Worm (Caenorhabditis elegans) whole organism, L4 larva: ENCODE measurements around the gene ZK930.6.

Experiments used
- D1046.2 ChIP-seq: fragments of 200-800 bp; sonication (Bioruptor generic); IDR thresholded peaks from 2 replicates; pipeline ENCODE4 v1.3.6; 2022; ENCODE audit warnings: missing genetic modification characterization, missing compliant biosample characterization
- F10B5.3 ChIP-seq: sonication (generic microtip); optimal IDR thresholded peaks from 2 replicates; lab custom pipeline; 2016; ENCODE audit warnings: mild to moderate bottlenecking, missing genetic modification characterization, missing compliant biosample characterization
- F26F4.8 ChIP-seq: fragments of 200-800 bp; sonication (Bioruptor generic); conservative IDR thresholded peaks from 2 replicates; pipeline ENCODE4 v1.3.6; 2022; ENCODE audit warnings: missing genetic modification characterization, missing compliant biosample characterization
- F44E2.7 ChIP-seq: fragments of 200-800 bp; sonication (Bioruptor generic); IDR thresholded peaks from 2 replicates; pipeline ENCODE4 v2.1.2; 2022; ENCODE audit warnings: missing genetic modification characterization, missing compliant biosample characterization
- T26A8.4 ChIP-seq: fragments of 200-800 bp; sonication (Bioruptor generic); IDR thresholded peaks from 2 replicates; pipeline ENCODE4 v1.3.6; 2022; ENCODE audit warnings: missing genetic modification characterization, missing compliant biosample characterization
- Y105C5A.15 ChIP-seq: fragments of 200-800 bp; sonication (Bioruptor generic); IDR thresholded peaks from 2 replicates; pipeline ENCODE4 v1.3.6; 2022; ENCODE audit warnings: missing genetic modification characterization, missing compliant biosample characterization
- Y48G9A.11 ChIP-seq: fragments of 200-800 bp; sonication (Bioruptor generic); IDR thresholded peaks from 2 replicates; pipeline ENCODE4 v1.3.6; 2022; ENCODE audit warnings: missing genetic modification reagents, missing genetic modification characterization, missing compliant biosample characterization
- Y75B8A.6 ChIP-seq: fragments of 200-800 bp; sonication (Bioruptor generic); IDR thresholded peaks from 2 replicates; pipeline ENCODE4 v1.3.6; 2022; ENCODE audit warnings: missing genetic modification reagents, missing genetic modification characterization, missing compliant biosample characterization
- ZK337.2 ChIP-seq: fragments of 200-800 bp; sonication (Bioruptor generic); IDR thresholded peaks from 2 replicates; pipeline ENCODE4 v1.3.6; 2022; ENCODE audit warnings: missing genetic modification reagents, missing genetic modification characterization, missing compliant biosample characterization
- ceh-44 ChIP-seq: fragments of 200-800 bp; sonication (Bioruptor generic); IDR thresholded peaks from 2 replicates; pipeline ENCODE4 v1.3.6; 2022; ENCODE audit warnings: missing genetic modification reagents, missing genetic modification characterization, missing compliant biosample characterization
- ceh-82 ChIP-seq: sonication (generic microtip); optimal IDR thresholded peaks from 2 replicates; lab custom pipeline; 2017; ENCODE audit warnings: missing biosample characterization, missing genetic modification characterization
- daf-19 ChIP-seq: fragments of 200-800 bp; sonication (Bioruptor generic); conservative IDR thresholded peaks from 2 replicates; pipeline ENCODE4 v1.3.6; 2022; ENCODE audit warnings: missing genetic modification characterization, missing compliant biosample characterization
- dmd-6 ChIP-seq: fragments of 200-800 bp; sonication (Bioruptor generic); IDR thresholded peaks from 2 replicates; pipeline ENCODE4 v1.3.6; 2022; ENCODE audit warnings: missing genetic modification reagents, missing genetic modification characterization, missing compliant biosample characterization
- duxl-1 ChIP-seq: sonication (generic microtip); optimal IDR thresholded peaks from 2 replicates; lab custom pipeline; 2016; ENCODE audit warnings: mild to moderate bottlenecking, missing genetic modification characterization, moderate library complexity, missing compliant biosample characterization; ENCODE audit not compliant: poor library complexity
- dve-1 ChIP-seq: sonication (generic microtip); optimal IDR thresholded peaks from 2 replicates; lab custom pipeline; 2017; ENCODE audit warnings: antibody characterized with exemption, mild to moderate bottlenecking, missing genetic modification characterization, missing compliant biosample characterization; ENCODE audit not compliant: insufficient read depth
- egl-27 ChIP-seq: sonication (generic microtip); optimal IDR thresholded peaks from 3 replicates; lab custom pipeline; 2017; ENCODE audit warnings: missing biosample characterization, missing genetic modification reagents, missing genetic modification characterization
- egl-43 ChIP-seq: fragments of 200-800 bp; sonication (Bioruptor generic); IDR thresholded peaks from 2 replicates; pipeline ENCODE4 v1.3.6; 2022; ENCODE audit warnings: missing genetic modification reagents, missing genetic modification characterization, missing compliant biosample characterization
- fkh-10 ChIP-seq: fragments of 150-350 bp; optimal IDR thresholded peaks from 2 replicates; lab custom pipeline; 2014; ENCODE audit warnings: missing biosample characterization, missing genetic modification reagents, missing genetic modification characterization
- gei-8 ChIP-seq: fragments of 200-800 bp; sonication (Bioruptor generic); optimal IDR thresholded peaks from 2 replicates; lab custom pipeline; 2018; ENCODE audit warnings: mild to moderate bottlenecking, missing genetic modification characterization, missing compliant biosample characterization
- hif-1 ChIP-seq, 2 experiments: sonication (generic microtip); optimal IDR thresholded peaks; 2 replicates each; lab custom pipeline; 2016 to 2017; ENCODE audit warnings: missing compliant biosample characterization in 2 of 2, missing genetic modification characterization in 2 of 2, missing genetic modification reagents in 2 of 2, missing genotype in 2 of 2, mild to moderate bottlenecking in 1 of 2
- hlh-11 ChIP-seq: fragments of 200-800 bp; sonication (Bioruptor generic); optimal IDR thresholded peaks from 2 replicates; lab custom pipeline; 2018; ENCODE audit warnings: mild to moderate bottlenecking, missing genetic modification characterization, missing compliant biosample characterization
- hlh-30 ChIP-seq: sonication (generic microtip); optimal IDR thresholded peaks from 2 replicates; lab custom pipeline; 2017; ENCODE audit warnings: antibody characterized with exemption, mild to moderate bottlenecking, missing genetic modification characterization, missing compliant biosample characterization; ENCODE audit not compliant: insufficient read depth
- hmg-1.1 ChIP-seq: fragments of 200-800 bp; sonication (Bioruptor generic); IDR thresholded peaks from 2 replicates; pipeline ENCODE4 v1.3.6; 2022; ENCODE audit warnings: missing genetic modification reagents, missing genetic modification characterization, missing compliant biosample characterization
- jun-1 ChIP-seq: fragments of 150-350 bp; optimal IDR thresholded peaks from 2 replicates; lab custom pipeline; 2014; ENCODE audit warnings: missing biosample characterization, missing genetic modification reagents, missing genetic modification characterization
- lin-1 ChIP-seq: fragments of 200-800 bp; sonication (Bioruptor generic); IDR thresholded peaks from 2 replicates; pipeline ENCODE4 v1.3.6; 2022; ENCODE audit warnings: missing genetic modification reagents, missing genetic modification characterization, missing compliant biosample characterization
- lin-29 ChIP-seq: fragments of 200-800 bp; sonication (Bioruptor generic); IDR thresholded peaks from 2 replicates; pipeline ENCODE4 v1.3.6; 2022; ENCODE audit warnings: missing genetic modification reagents, missing genetic modification characterization, missing compliant biosample characterization
- lin-38 ChIP-seq: fragments of 200-800 bp; sonication (Bioruptor generic); IDR thresholded peaks from 2 replicates; pipeline ENCODE4 v1.3.6; 2022; ENCODE audit warnings: missing genetic modification reagents, missing genetic modification characterization, missing compliant biosample characterization
- lsy-2 ChIP-seq, 2 experiments: fragments of 150-350 bp in 1 of 2; sonication (generic microtip) in 1 of 2; optimal IDR thresholded peaks; 2 replicates each; lab custom pipeline; 2014 to 2017; ENCODE audit warnings: missing biosample characterization in 2 of 2, missing genetic modification characterization in 2 of 2
- madf-5 ChIP-seq, 2 experiments: fragments of 200-800 bp; sonication (Bioruptor generic); IDR thresholded peaks; 2 replicates each; pipeline ENCODE4 v1.3.6; 2022; ENCODE audit warnings: missing compliant biosample characterization in 2 of 2, missing genetic modification characterization in 2 of 2
- mdl-1 ChIP-seq, 2 experiments: fragments of 150-350 bp in 1 of 2; sonication (generic microtip) in 1 of 2; optimal IDR thresholded peaks; 2 replicates each; lab custom pipeline; 2014 to 2017; ENCODE audit warnings: missing biosample characterization in 2 of 2, missing genetic modification characterization in 2 of 2
- mep-1 ChIP-seq: fragments of 150-350 bp; sonication (generic microtip); optimal IDR thresholded peaks from 3 replicates; lab custom pipeline; 2014; ENCODE audit warnings: missing biosample characterization, missing genetic modification characterization
- mes-2 ChIP-seq: sonication (generic microtip); optimal IDR thresholded peaks from 2 replicates; lab custom pipeline; 2016; ENCODE audit warnings: missing genotype, mild to moderate bottlenecking, missing genetic modification characterization, missing compliant biosample characterization; ENCODE audit not compliant: poor library complexity, severe bottlenecking
- nhr-10 ChIP-seq: fragments of 150-350 bp; optimal IDR thresholded peaks from 2 replicates; lab custom pipeline; 2014; ENCODE audit warnings: missing biosample characterization, missing genetic modification characterization
- nhr-102 ChIP-seq: sonication (generic microtip); optimal IDR thresholded peaks from 2 replicates; lab custom pipeline; 2016; ENCODE audit warnings: mild to moderate bottlenecking, missing genetic modification characterization, moderate library complexity, missing compliant biosample characterization
- nhr-28 ChIP-seq: fragments of 150-350 bp; optimal IDR thresholded peaks from 2 replicates; lab custom pipeline; 2014; ENCODE audit warnings: missing biosample characterization, missing genetic modification characterization
- nhr-76 ChIP-seq: fragments of 150-350 bp; optimal IDR thresholded peaks from 2 replicates; lab custom pipeline; 2014; ENCODE audit warnings: missing biosample characterization, missing genetic modification characterization
- pqm-1 ChIP-seq: sonication (generic microtip); optimal IDR thresholded peaks from 2 replicates; lab custom pipeline; 2017; ENCODE audit warnings: missing biosample characterization, missing genetic modification characterization
- rbr-2 ChIP-seq: sonication (generic microtip); optimal IDR thresholded peaks from 2 replicates; lab custom pipeline; 2016; ENCODE audit warnings: missing genotype, missing genetic modification characterization, missing compliant biosample characterization
- saeg-2 ChIP-seq: fragments of 200-800 bp; sonication (Bioruptor generic); IDR thresholded peaks from 2 replicates; pipeline ENCODE4 v1.3.6; 2022; ENCODE audit warnings: missing genetic modification reagents, missing genetic modification characterization, missing compliant biosample characterization
- sdz-12 ChIP-seq: fragments of 200-800 bp; sonication (Bioruptor generic); optimal IDR thresholded peaks from 2 replicates; lab custom pipeline; 2018; ENCODE audit warnings: mild to moderate bottlenecking, missing genetic modification characterization, missing compliant biosample characterization
- spr-1 ChIP-seq: sonication (generic microtip); optimal IDR thresholded peaks from 2 replicates; lab custom pipeline; 2016; ENCODE audit warnings: mild to moderate bottlenecking, missing genetic modification characterization, missing compliant biosample characterization
- unc-62 ChIP-seq, 3 experiments: fragments of 150-350 bp in 1 of 3; sonication (generic microtip); optimal IDR thresholded peaks in 2 of 3; peaks in 1 of 3; 1 replicate in 1 of 3; 2 replicates in 2 of 3; lab custom pipeline; 2014 to 2017; ENCODE audit warnings: missing biosample characterization in 3 of 3, missing genetic modification characterization in 3 of 3, missing genetic modification reagents in 3 of 3, missing genotype in 1 of 3
- zag-1 ChIP-seq: fragments of 150-350 bp; optimal IDR thresholded peaks from 2 replicates; lab custom pipeline; 2014; ENCODE audit warnings: missing biosample characterization, missing genetic modification characterization
- ztf-7 ChIP-seq: fragments of 150-350 bp; optimal IDR thresholded peaks from 2 replicates; lab custom pipeline; 2014; ENCODE audit warnings: missing biosample characterization, missing genetic modification characterization

ZK930.6 gene

ce11 chrII:11836554-11837218 lies 47.1 kb upstream of the ZK930.6 start (continued):
- TF ChIP-seq hlh-11 (tag; lab: Kevin White, UChicago) (peak; percentile 83), ceh-82 (tag; lab: Kevin White, UChicago) (no peak), mdl-1 (tag; optimal IDR thresholded peaks at IDR 0.05; lab: Kevin White, UChicago) (peak; percentile 49 to 71), F44E2.7 (GFP tag; lab: Robert Waterston, UW) (no peak), lin-29 (GFP tag; lab: Robert Waterston, UW) (no peak), lin-38 (GFP tag; lab: Robert Waterston, UW) (no peak), pqm-1 (tag; lab: Kevin White, UChicago) (no peak), hif-1 (tag; optimal IDR thresholded peaks at IDR 0.05; lab: Kevin White, UChicago) (no peak), unc-62 (GFP tag; optimal IDR thresholded peaks at IDR 0.05 in 1 of 2; lab: Kevin White, UChicago) (no peak), unc-62 (tag; optimal IDR thresholded peaks at IDR 0.05; lab: Kevin White, UChicago) (no peak), spr-1 (tag; lab: Kevin White, UChicago) (no peak), ZK337.2 (GFP tag; lab: Robert Waterston, UW) (no peak), saeg-2 (GFP tag; lab: Robert Waterston, UW) (no peak), T26A8.4 (GFP tag; lab: Robert Waterston, UW) (no peak), gei-8 (GFP tag; lab: Kevin White, UChicago) (peak; percentile 51), dve-1 (tag; lab: Kevin White, UChicago) (peak; percentile 37), nhr-10 (no peak), F26F4.8 (no peak), egl-27 (tag; lab: Kevin White, UChicago) (no peak), nhr-102 (tag; lab: Kevin White, UChicago) (no peak), Y75B8A.6 (GFP tag; lab: Robert Waterston, UW) (no peak), mes-2 (tag; lab: Kevin White, UChicago) (no peak), lsy-2 (tag; optimal IDR thresholded peaks at IDR 0.05; lab: Kevin White, UChicago) (peak in 1 of 2 experiments; percentile 20), zag-1 (tag; lab: Kevin White, UChicago) (no peak), ceh-44 (GFP tag; lab: Robert Waterston, UW) (no peak), madf-5 (GFP tag; IDR thresholded peaks at IDR 0.05; lab: Robert Waterston, UW) (no peak), nhr-76 (tag; lab: Kevin White, UChicago) (peak; percentile 67), D1046.2 (no peak), lin-1 (GFP tag; lab: Robert Waterston, UW) (no peak), egl-43 (GFP tag; lab: Robert Waterston, UW) (no peak), duxl-1 (no peak), hlh-30 (peak; percentile 29), fkh-10 (GFP tag; lab: Kevin White, UChicago) (no peak), rbr-2 (no peak), Y105C5A.15 (no peak), F10B5.3 (tag; lab: Kevin White, UChicago) (no peak), dmd-6 (GFP tag; lab: Robert Waterston, UW) (peak; percentile 55), nhr-28 (tag; lab: Kevin White, UChicago) (peak; percentile 85), daf-19 (GFP tag; lab: Robert Waterston, UW) (no peak), hmg-1.1 (GFP tag; lab: Robert Waterston, UW) (no peak), sdz-12 (GFP tag; lab: Kevin White, UChicago) (no peak), ztf-7 (no peak), jun-1 (tag; lab: Kevin White, UChicago) (no peak), mep-1 (tag; lab: Kevin White, UChicago) (peak; percentile 23), Y48G9A.11 (GFP tag; lab: Robert Waterston, UW) (no peak)
